Fruit fly (Drosophila melanogaster) whole organism, embryonic: ENCODE results near the gene CG33325.

ENCODE experiments used
- Ada2b ChIP-seq: fragments of 200-800 bp; sonication (Bioruptor generic); IDR thresholded peaks from 2 replicates; pipeline ENCODE4 v1.3.6; 2022; ENCODE audit warnings: missing biosample characterization, missing genetic modification characterization
- CG11696 ChIP-seq: fragments of 200-800 bp; sonication (Bioruptor generic); IDR thresholded peaks from 2 replicates; pipeline ENCODE4 v1.3.6; 2022; ENCODE audit warnings: missing biosample characterization, missing genetic modification characterization
- CG13287 ChIP-seq: fragments of 200-800 bp; sonication (Bioruptor generic); IDR thresholded peaks from 2 replicates; pipeline ENCODE4 v1.3.6; 2022; ENCODE audit warnings: missing biosample characterization, missing genetic modification characterization; ENCODE audit not compliant: partially characterized antibody
- CG13296 ChIP-seq: fragments of 200-800 bp; sonication (Bioruptor generic); optimal IDR thresholded peaks from 3 replicates; lab custom pipeline; 2018; ENCODE audit warnings: missing biosample characterization, mild to moderate bottlenecking, missing genetic modification characterization
- CG14667 ChIP-seq: fragments of 200-800 bp; sonication (Bioruptor generic); IDR thresholded peaks from 2 replicates; pipeline ENCODE4 v1.3.6; 2022; ENCODE audit warnings: missing biosample characterization, missing genetic modification characterization
- CG15073 ChIP-seq: fragments of 200-800 bp; sonication (Bioruptor generic); optimal IDR thresholded peaks from 2 replicates; lab custom pipeline; 2016; ENCODE audit warnings: missing biosample characterization, missing genetic modification characterization
- CG1529 ChIP-seq: fragments of 200-800 bp; sonication (Bioruptor generic); optimal IDR thresholded peaks from 3 replicates; lab custom pipeline; 2018; ENCODE audit warnings: missing biosample characterization, missing genetic modification characterization
- CG17829 ChIP-seq: fragments of 200-800 bp; optimal IDR thresholded peaks from 2 replicates; lab custom pipeline; 2019; ENCODE audit warnings: missing biosample characterization, mild to moderate bottlenecking, missing genetic modification characterization, moderate library complexity
- CG2678 ChIP-seq: fragments of 200-800 bp; sonication (Bioruptor generic); optimal IDR thresholded peaks from 3 replicates; lab custom pipeline; 2019; ENCODE audit warnings: missing biosample characterization, mild to moderate bottlenecking, missing genetic modification characterization, moderate library complexity
- CG3065 ChIP-seq: fragments of 200-800 bp; sonication (Bioruptor generic); optimal IDR thresholded peaks from 2 replicates; lab custom pipeline; 2016; ENCODE audit warnings: missing biosample characterization, missing genetic modification characterization
- CG31224 ChIP-seq: fragments of 200-800 bp; sonication (Bioruptor generic); IDR thresholded peaks from 2 replicates; pipeline ENCODE4 v1.3.6; 2022; ENCODE audit warnings: missing biosample characterization, missing genetic modification characterization
- CG33557 ChIP-seq: fragments of 200-800 bp; sonication (Bioruptor generic); optimal IDR thresholded peaks from 2 replicates; lab custom pipeline; 2019; ENCODE audit warnings: missing biosample characterization, mild to moderate bottlenecking, missing genetic modification characterization, moderate library complexity
- CG3407 ChIP-seq: fragments of 200-800 bp; sonication (Bioruptor generic); optimal IDR thresholded peaks from 2 replicates; lab custom pipeline; 2018; ENCODE audit warnings: missing biosample characterization, mild to moderate bottlenecking, missing genetic modification characterization
- CG34376 ChIP-seq: fragments of 200-800 bp; sonication (Bioruptor generic); optimal IDR thresholded peaks from 2 replicates; lab custom pipeline; 2018; ENCODE audit warnings: missing biosample characterization, mild to moderate bottlenecking, missing genetic modification characterization
- CG34422 ChIP-seq: fragments of 200-800 bp; sonication (Bioruptor generic); IDR thresholded peaks from 3 replicates; pipeline ENCODE4 v1.3.6; 2022; ENCODE audit warnings: missing biosample characterization, missing genetic modification characterization
- CG3838 ChIP-seq: fragments of 200-800 bp; sonication (Bioruptor generic); optimal IDR thresholded peaks from 3 replicates; lab custom pipeline; 2016; ENCODE audit warnings: missing biosample characterization, missing genetic modification characterization
- CG4617 ChIP-seq: fragments of 200-800 bp; sonication (Bioruptor generic); optimal IDR thresholded peaks from 3 replicates; lab custom pipeline; 2016; ENCODE audit warnings: missing biosample characterization, missing genetic modification characterization, borderline replicate concordance
- CG4854 ChIP-seq: fragments of 200-800 bp; sonication (Bioruptor generic); optimal IDR thresholded peaks from 2 replicates; lab custom pipeline; 2016; ENCODE audit warnings: missing biosample characterization, missing genetic modification characterization, inconsistent platforms
- CG7963 ChIP-seq: fragments of 200-800 bp; sonication (Bioruptor generic); IDR thresholded peaks from 3 replicates; pipeline ENCODE4 v1.3.6; 2022; ENCODE audit warnings: missing biosample characterization, missing genetic modification characterization; ENCODE audit not compliant: partially characterized antibody
- CTCF ChIP-seq: fragments of 200-800 bp; sonication (Bioruptor generic); optimal IDR thresholded peaks from 2 replicates; lab custom pipeline; 2017; ENCODE audit warnings: missing biosample characterization, mild to moderate bottlenecking, missing genetic modification characterization, moderate library complexity
- Fer3 ChIP-seq: fragments of 200-800 bp; sonication (Bioruptor generic); optimal IDR thresholded peaks from 2 replicates; lab custom pipeline; 2018; ENCODE audit warnings: missing biosample characterization, mild to moderate bottlenecking, missing genetic modification characterization, moderate library complexity
- HLH4C ChIP-seq: fragments of 200-800 bp; sonication (Bioruptor generic); IDR thresholded peaks from 3 replicates; pipeline ENCODE4 v1.3.6; 2022; ENCODE audit warnings: missing biosample characterization, missing genetic modification characterization; ENCODE audit not compliant: partially characterized antibody
- MTF-1 ChIP-seq: fragments of 200-800 bp; sonication (Bioruptor generic); optimal IDR thresholded peaks from 2 replicates; lab custom pipeline; 2018; ENCODE audit warnings: missing biosample characterization, mild to moderate bottlenecking, missing genetic modification characterization, borderline replicate concordance
- NC2α ChIP-seq: fragments of 200-800 bp; sonication (Bioruptor generic); optimal IDR thresholded peaks from 2 replicates; lab custom pipeline; 2016; ENCODE audit warnings: missing biosample characterization, missing genetic modification characterization
- NfI ChIP-seq: fragments of 200-800 bp; sonication (Bioruptor generic); optimal IDR thresholded peaks from 3 replicates; lab custom pipeline; 2018; ENCODE audit warnings: missing biosample characterization, mild to moderate bottlenecking, missing genetic modification characterization, moderate library complexity
- cato ChIP-seq: fragments of 200-800 bp; sonication (Bioruptor generic); optimal IDR thresholded peaks from 2 replicates; lab custom pipeline; 2016; ENCODE audit warnings: missing biosample characterization, missing genetic modification characterization, borderline replicate concordance
- cg ChIP-seq: fragments of 200-800 bp; sonication (Bioruptor generic); optimal IDR thresholded peaks from 3 replicates; lab custom pipeline; 2019; ENCODE audit warnings: missing biosample characterization, mild to moderate bottlenecking, missing genetic modification characterization, moderate library complexity
- chinmo ChIP-seq: fragments of 200-800 bp; sonication (Bioruptor generic); IDR thresholded peaks from 4 replicates; pipeline ENCODE4 v1.3.6; 2022; ENCODE audit warnings: missing biosample characterization, missing genetic modification characterization; ENCODE audit not compliant: partially characterized antibody
- en ChIP-seq: fragments of 200-800 bp; sonication (Bioruptor generic); optimal IDR thresholded peaks from 2 replicates; lab custom pipeline; 2016; ENCODE audit warnings: missing biosample characterization, missing genetic modification characterization
- esg ChIP-seq: fragments of 200-800 bp; sonication (Bioruptor generic); conservative IDR thresholded peaks from 2 replicates; pipeline ENCODE4 v1.3.6; 2022; ENCODE audit warnings: missing biosample characterization, missing genetic modification characterization
- fd102C ChIP-seq: fragments of 200-800 bp; sonication (Bioruptor generic); optimal IDR thresholded peaks from 2 replicates; lab custom pipeline; 2018; ENCODE audit warnings: missing biosample characterization, mild to moderate bottlenecking, missing genetic modification characterization, moderate library complexity
- gcm2 ChIP-seq: fragments of 200-800 bp; sonication (Bioruptor generic); optimal IDR thresholded peaks from 2 replicates; lab custom pipeline; 2016; ENCODE audit warnings: missing biosample characterization, missing genetic modification characterization
- h ChIP-seq: fragments of >200 bp; optimal IDR thresholded peaks from 2 replicates; lab custom pipeline; 2017
- jigr1 ChIP-seq: fragments of 200-800 bp; sonication (Bioruptor generic); IDR thresholded peaks from 3 replicates; pipeline ENCODE4 v1.3.6; 2022; ENCODE audit warnings: missing biosample characterization, missing genetic modification characterization
- jing ChIP-seq: fragments of 200-800 bp; sonication (Bioruptor generic); optimal IDR thresholded peaks from 2 replicates; lab custom pipeline; 2018; ENCODE audit warnings: missing biosample characterization, mild to moderate bottlenecking, missing genetic modification characterization
- knrl ChIP-seq: fragments of 200-800 bp; sonication (Bioruptor generic); IDR thresholded peaks from 3 replicates; pipeline ENCODE4 v1.3.6; 2022; ENCODE audit warnings: missing biosample characterization, missing genetic modification characterization; ENCODE audit not compliant: partially characterized antibody
- nerfin-1 ChIP-seq: fragments of 200-800 bp; sonication (Bioruptor generic); optimal IDR thresholded peaks from 3 replicates; lab custom pipeline; 2019; ENCODE audit warnings: missing biosample characterization, mild to moderate bottlenecking, missing genetic modification characterization, moderate library complexity
- nerfin-2 ChIP-seq: fragments of 200-800 bp; sonication (Bioruptor generic); IDR thresholded peaks from 2 replicates; pipeline ENCODE4 v1.3.6; 2022; ENCODE audit warnings: missing biosample characterization, missing genetic modification characterization; ENCODE audit not compliant: partially characterized antibody
- otp ChIP-seq: fragments of 200-800 bp; sonication (Bioruptor generic); IDR thresholded peaks from 3 replicates; pipeline ENCODE4, ENCODE4 v1.3.6; 2022; ENCODE audit warnings: missing biosample characterization, missing genetic modification characterization
- row ChIP-seq: fragments of 200-800 bp; sonication (Bioruptor generic); IDR thresholded peaks from 3 replicates; pipeline ENCODE4 v1.3.6; 2022; ENCODE audit warnings: missing biosample characterization, missing genetic modification characterization
- sd ChIP-seq: fragments of 200-800 bp; sonication (Bioruptor generic); optimal IDR thresholded peaks from 3 replicates; lab custom pipeline; 2018; ENCODE audit warnings: missing biosample characterization, mild to moderate bottlenecking, missing genetic modification characterization, moderate library complexity
- slou ChIP-seq: fragments of 200-800 bp; sonication (Bioruptor generic); optimal IDR thresholded peaks from 3 replicates; lab custom pipeline; 2016; ENCODE audit warnings: missing biosample characterization, missing genetic modification characterization
- sr ChIP-seq: fragments of 200-800 bp; sonication (Bioruptor generic); IDR thresholded peaks from 3 replicates; pipeline ENCODE4 v1.3.6; 2022; ENCODE audit warnings: missing biosample characterization, missing genetic modification characterization
- stc ChIP-seq: fragments of 200-800 bp; sonication (Bioruptor generic); IDR thresholded peaks from 2 replicates; pipeline ENCODE4 v1.3.6; 2022; ENCODE audit warnings: missing biosample characterization, missing genetic modification characterization
- tna ChIP-seq: fragments of 200-800 bp; sonication (Bioruptor generic); IDR thresholded peaks from 2 replicates; pipeline ENCODE4 v1.3.6; 2022; ENCODE audit warnings: missing biosample characterization, missing genetic modification characterization; ENCODE audit not compliant: partially characterized antibody
- trh ChIP-seq: fragments of 200-800 bp; sonication (Bioruptor generic); optimal IDR thresholded peaks from 2 replicates; lab custom pipeline; 2016; ENCODE audit warnings: missing biosample characterization, missing genetic modification characterization
- tup ChIP-seq: fragments of 200-800 bp; sonication (Bioruptor generic); optimal IDR thresholded peaks from 2 replicates; lab custom pipeline; 2016; ENCODE audit warnings: missing biosample characterization, mild to moderate bottlenecking, missing genetic modification characterization, moderate library complexity
- unc-4 ChIP-seq: fragments of 200-800 bp; sonication (Bioruptor generic); IDR thresholded peaks from 2 replicates; pipeline ENCODE4 v1.3.6; 2022; ENCODE audit warnings: missing biosample characterization, missing genetic modification characterization; ENCODE audit not compliant: partially characterized antibody
- zen ChIP-seq: fragments of 200-800 bp; sonication (Bioruptor generic); optimal IDR thresholded peaks from 3 replicates; lab custom pipeline; 2018; ENCODE audit warnings: missing biosample characterization, mild to moderate bottlenecking, missing genetic modification characterization, moderate library complexity

CG33325 gene

DNA sequence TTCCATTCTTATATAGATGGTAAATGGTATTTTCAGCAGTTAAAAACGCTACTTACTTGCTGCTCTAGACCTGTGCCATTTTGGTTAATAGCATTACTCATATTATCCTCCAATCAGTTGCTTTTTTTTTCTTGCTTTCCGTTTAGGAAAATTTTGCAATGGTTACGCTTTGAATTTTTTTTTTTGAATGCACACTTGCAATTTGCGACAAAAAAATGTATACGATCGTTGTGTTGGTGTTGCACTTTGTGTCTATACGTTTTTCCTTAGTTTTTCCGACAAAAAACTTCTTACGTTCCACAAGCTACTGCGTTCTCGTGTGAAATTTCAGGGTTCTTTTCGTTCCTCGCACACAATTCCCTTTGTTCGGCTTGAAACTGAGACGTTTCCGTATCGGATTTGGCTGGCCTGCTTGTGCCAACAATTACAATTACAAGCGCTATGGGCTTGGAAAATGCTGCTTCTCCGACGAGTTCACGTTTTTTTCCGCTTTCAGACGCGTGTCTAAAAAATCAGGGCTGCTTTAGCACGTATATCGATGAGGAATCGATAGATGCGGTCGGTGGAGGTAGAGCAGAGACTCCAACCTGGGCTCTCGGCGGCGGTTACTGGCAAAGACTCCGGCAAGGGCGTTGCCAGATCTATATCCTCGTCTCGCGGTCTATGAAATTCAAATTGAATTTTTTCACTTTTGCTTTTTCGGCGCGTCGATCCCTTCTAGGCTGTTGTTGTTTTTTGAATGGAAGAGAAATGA, 19.8 kb downstream of the CG33325 start (continued):
- no peak for TF ChIP-seq CG14667
- TF ChIP-seq jigr1 (GFP tag; lab: Robert Waterston, UW) = no peak
- no peak for TF ChIP-seq CG1529 (GFP tag; lab: Kevin White, UChicago)
- peak; percentile 88 for TF ChIP-seq CG13287 (GFP tag; lab: Robert Waterston, UW)
- TF ChIP-seq en (GFP tag; lab: Kevin White, UChicago) = no peak
- peak; percentile 55; the same call in 1 of the 3 replicates for TF ChIP-seq CG34422 (GFP tag; lab: Robert Waterston, UW)
- no peak for TF ChIP-seq cg (GFP tag; lab: Kevin White, UChicago)
- TF ChIP-seq chinmo = peak; percentile 93; the same call in 3 of the 4 replicates
- peak; percentile 80 for TF ChIP-seq CG17829
- TF ChIP-seq CG3838 (GFP tag; lab: Kevin White, UChicago) = no peak
- peak; percentile 47 for TF ChIP-seq CG31224 (GFP tag; lab: Robert Waterston, UW)
- TF ChIP-seq nerfin-1 (tag; lab: Kevin White, UChicago) = peak; percentile 39
- peak; percentile 89 for TF ChIP-seq unc-4 (GFP tag; lab: Robert Waterston, UW)
- TF ChIP-seq NC2α = peak; percentile 4
- TF ChIP-seq CTCF (GFP tag; lab: Kevin White, UChicago) = peak; percentile 69
- TF ChIP-seq knrl (GFP tag; lab: Robert Waterston, UW) = peak; percentile 91
- no peak for TF ChIP-seq CG15073 (GFP tag; lab: Kevin White, UChicago)
- TF ChIP-seq CG4617 (GFP tag; lab: Kevin White, UChicago) = peak; percentile 77
- TF ChIP-seq CG11696 (GFP tag; lab: Robert Waterston, UW) = no peak
- TF ChIP-seq esg (GFP tag; lab: Robert Waterston, UW) = no peak
- TF ChIP-seq otp = no peak; the same call in 2 of the 3 replicates
- peak; percentile 57 for TF ChIP-seq CG34376 (GFP tag; lab: Kevin White, UChicago)
- TF ChIP-seq Fer3 (tag; lab: Kevin White, UChicago) = peak; percentile 31
- no peak; the same call in 1 of the 2 replicates for TF ChIP-seq stc
- peak; percentile 42 for TF ChIP-seq NfI (GFP tag; lab: Kevin White, UChicago)
- TF ChIP-seq tna (GFP tag; lab: Robert Waterston, UW) = peak; percentile 87
- no peak for TF ChIP-seq sr (GFP tag; lab: Robert Waterston, UW)
- TF ChIP-seq CG3407 (GFP tag; lab: Kevin White, UChicago) = no peak
- no peak for TF ChIP-seq trh (GFP tag; lab: Kevin White, UChicago)
- peak; percentile 25 for TF ChIP-seq sd
- TF ChIP-seq fd102C = no peak
- TF ChIP-seq row (GFP tag; lab: Robert Waterston, UW) = peak; percentile 55
- TF ChIP-seq CG3065 (GFP tag; lab: Kevin White, UChicago) = peak; percentile 45
- TF ChIP-seq tup = no peak
- peak; percentile 60 for TF ChIP-seq nerfin-2 (GFP tag; lab: Robert Waterston, UW)
- no peak for TF ChIP-seq CG4854
- peak; percentile 88 for TF ChIP-seq HLH4C (GFP tag; lab: Robert Waterston, UW)
- TF ChIP-seq h = no peak
- peak; percentile 33 for TF ChIP-seq CG2678 (tag; lab: Kevin White, UChicago)
- peak; percentile 50 for TF ChIP-seq zen
- no peak for TF ChIP-seq cato (GFP tag; lab: Kevin White, UChicago)
- TF ChIP-seq slou (GFP tag; lab: Kevin White, UChicago) = peak; percentile 46
- 0 out of 2 replicates have a peak, but pooled peaks have one; percentile 17 for TF ChIP-seq Ada2b
- peak; percentile 12 for TF ChIP-seq CG13296 (GFP tag; lab: Kevin White, UChicago)
- peak; percentile 51 for TF ChIP-seq CG33557 (GFP tag; lab: Kevin White, UChicago)
- TF ChIP-seq jing (GFP tag; lab: Kevin White, UChicago) = no peak
- TF ChIP-seq CG7963 = peak; percentile 91
- peak; percentile 71 for TF ChIP-seq MTF-1 (GFP tag; lab: Kevin White, UChicago)
- TF ChIP-seq gcm2 (GFP tag; lab: Kevin White, UChicago) = no peak
